Fruit fly (Drosophila melanogaster): ENCODE data around the gene CG10492.

- TF ChIP-seq Myc (optimal IDR thresholded peaks at IDR 0.05) (no peak), ttk (optimal IDR thresholded peaks at IDR 0.05) (no peak), insv (optimal IDR thresholded peaks at IDR 0.05) (no peak), psq (optimal IDR thresholded peaks at IDR 0.05) (no peak), Sin3A (optimal IDR thresholded peaks at IDR 0.05) (no peak), h (optimal IDR thresholded peaks at IDR 0.05) (no peak)
Observed at dm6 chr2L:19054516-19054887, 624 bp downstream of the CG10492 start.
